Worm (Caenorhabditis elegans) whole organism, late embryonic: ENCODE measurements around the gene C05G5.5.

Experiments used
- K09A11.1 ChIP-seq: sonication (generic microtip); optimal IDR thresholded peaks from 2 replicates; lab custom pipeline; 2017; ENCODE audit warnings: antibody characterized with exemption, mild to moderate bottlenecking, missing genetic modification characterization, missing compliant biosample characterization; ENCODE audit not compliant: insufficient read depth
- T23F11.4 ChIP-seq: fragments of 200-800 bp; sonication (Bioruptor generic); optimal IDR thresholded peaks from 2 replicates; lab custom pipeline; 2018; ENCODE audit warnings: mild to moderate bottlenecking, missing genetic modification characterization, missing compliant biosample characterization
- ahr-1 ChIP-seq: sonication (generic microtip); optimal IDR thresholded peaks from 2 replicates; lab custom pipeline; 2016; ENCODE audit warnings: missing genetic modification characterization, missing compliant biosample characterization
- ama-1 ChIP-seq: fragments of 150-350 bp; optimal IDR thresholded peaks from 2 replicates; lab custom pipeline; 2014
- ceh-18 ChIP-seq: sonication (generic microtip); optimal IDR thresholded peaks from 2 replicates; lab custom pipeline; 2016; ENCODE audit warnings: missing genetic modification characterization, missing compliant biosample characterization
- ceh-19 ChIP-seq: fragments of 200-800 bp; sonication (Bioruptor generic); optimal IDR thresholded peaks from 2 replicates; lab custom pipeline; 2018; ENCODE audit warnings: mild to moderate bottlenecking, missing genetic modification characterization, missing compliant biosample characterization
- ceh-2 ChIP-seq: sonication (generic microtip); optimal IDR thresholded peaks from 2 replicates; lab custom pipeline; 2016; ENCODE audit warnings: missing genotype, missing genetic modification characterization, missing compliant biosample characterization
- ceh-31 ChIP-seq: sonication (generic microtip); optimal IDR thresholded peaks from 2 replicates; lab custom pipeline; 2016; ENCODE audit warnings: missing genetic modification characterization, missing compliant biosample characterization
- dve-1 ChIP-seq: sonication (generic microtip); optimal IDR thresholded peaks from 2 replicates; lab custom pipeline; 2017; ENCODE audit warnings: antibody characterized with exemption, mild to moderate bottlenecking, missing genetic modification characterization, missing compliant biosample characterization
- elt-2 ChIP-seq: sonication (generic microtip); optimal IDR thresholded peaks from 2 replicates; lab custom pipeline; 2016; ENCODE audit warnings: missing genetic modification reagents, missing genetic modification characterization, missing compliant biosample characterization
- eyg-1 ChIP-seq: sonication (generic microtip); optimal IDR thresholded peaks from 2 replicates; lab custom pipeline; 2016; ENCODE audit warnings: missing genotype, missing genetic modification characterization, missing compliant biosample characterization
- gmeb-2 ChIP-seq: sonication (generic microtip); optimal IDR thresholded peaks from 2 replicates; lab custom pipeline; 2016; ENCODE audit warnings: missing genetic modification characterization, inconsistent platforms, missing compliant biosample characterization
- hlh-13 ChIP-seq: fragments of 200-800 bp; sonication (Bioruptor generic); optimal IDR thresholded peaks from 2 replicates; lab custom pipeline; 2018; ENCODE audit warnings: mild to moderate bottlenecking, missing genetic modification characterization, missing compliant biosample characterization
- hlh-30 ChIP-seq: sonication (generic microtip); optimal IDR thresholded peaks from 2 replicates; lab custom pipeline; 2017; ENCODE audit warnings: antibody characterized with exemption, missing genetic modification characterization, missing compliant biosample characterization; ENCODE audit not compliant: insufficient read depth
- hlh-8 ChIP-seq: sonication (generic microtip); optimal IDR thresholded peaks from 2 replicates; lab custom pipeline; 2016; ENCODE audit warnings: missing genotype, missing genetic modification characterization, missing compliant biosample characterization
- mec-3 ChIP-seq: sonication (generic microtip); optimal IDR thresholded peaks from 2 replicates; lab custom pipeline; 2016; ENCODE audit warnings: borderline replicate concordance, missing genetic modification characterization, missing compliant biosample characterization
- nfya-1 ChIP-seq: sonication (generic microtip); optimal IDR thresholded peaks from 2 replicates; lab custom pipeline; 2017; ENCODE audit warnings: missing genetic modification characterization, mild to moderate bottlenecking, missing compliant biosample characterization, antibody characterized with exemption, moderate library complexity
- nhr-11 ChIP-seq: fragments of 150-350 bp; optimal IDR thresholded peaks from 2 replicates; lab custom pipeline; 2014; ENCODE audit warnings: missing biosample characterization, missing genetic modification characterization
- pag-3 ChIP-seq: sonication (generic microtip); optimal IDR thresholded peaks from 2 replicates; lab custom pipeline; 2016; ENCODE audit warnings: missing compliant biosample characterization, missing genetic modification characterization, borderline replicate concordance
- pax-1 ChIP-seq: fragments of 150-350 bp; optimal IDR thresholded peaks from 2 replicates; lab custom pipeline; 2014; ENCODE audit warnings: missing biosample characterization, missing genetic modification characterization
- pha-2 ChIP-seq: sonication (generic microtip); optimal IDR thresholded peaks from 2 replicates; lab custom pipeline; 2017; ENCODE audit warnings: mild to moderate bottlenecking, missing genetic modification characterization, missing compliant biosample characterization
- pha-4 ChIP-seq: fragments of 150-350 bp; optimal IDR thresholded peaks from 2 replicates; lab custom pipeline; 2018; ENCODE audit warnings: missing biosample characterization, missing genetic modification reagents, missing genetic modification characterization
- rnt-1 ChIP-seq: sonication (generic microtip); optimal IDR thresholded peaks from 2 replicates; lab custom pipeline; 2016; ENCODE audit warnings: missing genetic modification characterization, missing compliant biosample characterization
- sox-2 ChIP-seq: fragments of 200-800 bp; sonication (Bioruptor generic); IDR thresholded peaks from 2 replicates; pipeline ENCODE4 v1.3.6; 2022; ENCODE audit warnings: missing genetic modification reagents, missing genetic modification characterization, missing compliant biosample characterization
- sox-4 ChIP-seq: sonication (generic microtip); optimal IDR thresholded peaks from 2 replicates; lab custom pipeline; 2017; ENCODE audit warnings: mild to moderate bottlenecking, missing genetic modification characterization, inconsistent platforms, missing compliant biosample characterization
- tbx-2 ChIP-seq: sonication (generic microtip); optimal IDR thresholded peaks from 2 replicates; lab custom pipeline; 2016; ENCODE audit warnings: missing genetic modification characterization, missing compliant biosample characterization
- tbx-7 ChIP-seq: sonication (generic microtip); optimal IDR thresholded peaks from 2 replicates; lab custom pipeline; 2016; ENCODE audit warnings: missing genotype, missing genetic modification characterization, missing compliant biosample characterization
- ttx-3 ChIP-seq: sonication (generic microtip); optimal IDR thresholded peaks from 2 replicates; lab custom pipeline; 2016; ENCODE audit warnings: missing genetic modification reagents, missing genetic modification characterization, missing compliant biosample characterization
- unc-3 ChIP-seq, 2 experiments: fragments of 200-800 bp in 1 of 2; sonication (Bioruptor generic) in 1 of 2; sonication (generic microtip) in 1 of 2; conservative IDR thresholded peaks in 1 of 2; optimal IDR thresholded peaks in 1 of 2; 2 replicates each; pipeline versions ENCODE4 v1.3.6 to Lab custom; 2016 to 2022; ENCODE audit warnings: missing compliant biosample characterization in 2 of 2, missing genetic modification characterization in 2 of 2, missing genetic modification reagents in 1 of 2
- unc-42 ChIP-seq: sonication (generic microtip); optimal IDR thresholded peaks from 2 replicates; lab custom pipeline; 2016; ENCODE audit warnings: missing genotype, missing genetic modification characterization, missing compliant biosample characterization
- unc-55 ChIP-seq: sonication (generic microtip); optimal IDR thresholded peaks from 2 replicates; lab custom pipeline; 2017; ENCODE audit warnings: missing biosample characterization, missing genetic modification reagents, missing genetic modification characterization

Gene C05G5.5

ce11 chrX:14783434-14784142, 22.7 kb upstream of the C05G5.5 start:
- TF ChIP-seq dve-1 (tag; lab: Kevin White, UChicago) (no peak), pax-1 (tag; lab: Kevin White, UChicago) (no peak), pha-2 (tag; lab: Kevin White, UChicago) (no peak), pha-4 (tag; lab: Kevin White, UChicago) (no peak), ceh-2 (tag; lab: Kevin White, UChicago) (no peak), eyg-1 (tag; lab: Kevin White, UChicago) (no peak), ahr-1 (tag; lab: Kevin White, UChicago) (no peak), hlh-30 (tag; lab: Kevin White, UChicago) (no peak), T23F11.4 (GFP tag; lab: Kevin White, UChicago) (no peak), nhr-11 (tag; lab: Kevin White, UChicago) (no peak)
- TF ChIP-seq, all 69 proteins: peak for 0

ce11 chrX:14780176-14780575, 19.3 kb upstream of the C05G5.5 start:
- TF ChIP-seq unc-55 (GFP tag; lab: Kevin White, UChicago) = peak; percentile 48
- TF ChIP-seq ceh-19 (GFP tag; lab: Kevin White, UChicago) = no peak
- TF ChIP-seq, all 69 proteins: peak for 1

ce11 chrX:14778112-14778511, 17.2 kb upstream of the C05G5.5 start:
- peak; percentile 22 for TF ChIP-seq ceh-31 (tag; lab: Kevin White, UChicago)
- TF ChIP-seq unc-42 (tag; lab: Kevin White, UChicago) = peak; percentile 78
- no peak for TF ChIP-seq elt-2 (tag; lab: Kevin White, UChicago)
- TF ChIP-seq hlh-8 (tag; lab: Kevin White, UChicago) = no peak
- TF ChIP-seq gmeb-2 (tag; lab: Kevin White, UChicago) = no peak
- no peak for TF ChIP-seq ceh-2 (tag; lab: Kevin White, UChicago)
- TF ChIP-seq ttx-3 (tag; lab: Kevin White, UChicago) = no peak
- TF ChIP-seq, all 69 proteins: peak for 2

- TF ChIP-seq ama-1 (lab: Kevin White, UChicago) = no peak
- TF ChIP-seq hlh-30 (tag; lab: Kevin White, UChicago) = no peak
- 0 out of 2 replicates have a peak, but pooled peaks have one; percentile 48 for TF ChIP-seq unc-3 (GFP tag; conservative IDR thresholded peaks at IDR 0.05; lab: Robert Waterston, UW)
- TF ChIP-seq unc-3 (tag; optimal IDR thresholded peaks at IDR 0.05; lab: Kevin White, UChicago) = no peak
- no peak for TF ChIP-seq ceh-2 (tag; lab: Kevin White, UChicago)
- TF ChIP-seq nfya-1 = peak; percentile 21
Measured at ce11 chrX:14776312-14776711, 15.4 kb upstream of the C05G5.5 start.

ce11 chrX:14775222-14775621, 14.3 kb upstream of the C05G5.5 start:
- no peak for TF ChIP-seq T23F11.4 (GFP tag; lab: Kevin White, UChicago)
- TF ChIP-seq hlh-8 (tag; lab: Kevin White, UChicago) = no peak
- no peak for TF ChIP-seq sox-4
- TF ChIP-seq mec-3 (tag; lab: Kevin White, UChicago) = no peak
- no peak for TF ChIP-seq ttx-3 (tag; lab: Kevin White, UChicago)
- no peak for TF ChIP-seq tbx-2 (tag; lab: Kevin White, UChicago)
- TF ChIP-seq tbx-7 (tag; lab: Kevin White, UChicago) = no peak
- TF ChIP-seq hlh-13 = no peak
- TF ChIP-seq rnt-1 = no peak
- no peak for TF ChIP-seq ceh-18 (tag; lab: Kevin White, UChicago)
- no peak for TF ChIP-seq hlh-30 (tag; lab: Kevin White, UChicago)
- no peak for TF ChIP-seq nfya-1
- no peak for TF ChIP-seq nhr-11 (tag; lab: Kevin White, UChicago)
- no peak for TF ChIP-seq elt-2 (tag; lab: Kevin White, UChicago)
- TF ChIP-seq sox-2 (GFP tag; lab: Robert Waterston, UW) = no peak
- TF ChIP-seq pag-3 (tag; lab: Kevin White, UChicago) = no peak
- no peak for TF ChIP-seq K09A11.1 (tag; lab: Kevin White, UChicago)
- TF ChIP-seq ama-1 (lab: Kevin White, UChicago) = no peak
